Worm (Caenorhabditis elegans) whole organism, late embryonic: ENCODE data around the gene aak-2.
A peak's percentile ranks its signal among the peaks of the same experiment; 100 is the strongest.
"Not testable (repeated sequence)": the region's sequence is repeated elsewhere in the genome, so short reads cannot be mapped to it uniquely, and the experiment has no call there.

Source experiments
- C08G9.2 ChIP-seq: sonication (generic microtip); optimal IDR thresholded peaks from 2 replicates; lab custom pipeline; 2016; ENCODE audit warnings: mild to moderate bottlenecking, missing genetic modification characterization, moderate library complexity, missing compliant biosample characterization
- C38D4.7 ChIP-seq: fragments of 200-800 bp; sonication (Bioruptor generic); optimal IDR thresholded peaks from 2 replicates; lab custom pipeline; 2018; ENCODE audit warnings: mild to moderate bottlenecking, missing genetic modification characterization, moderate library complexity, missing compliant biosample characterization
- F13H6.1 ChIP-seq: sonication (generic microtip); optimal IDR thresholded peaks from 2 replicates; lab custom pipeline; 2016; ENCODE audit warnings: missing genetic modification characterization, missing compliant biosample characterization
- K09A11.1 ChIP-seq: sonication (generic microtip); optimal IDR thresholded peaks from 2 replicates; lab custom pipeline; 2017; ENCODE audit warnings: antibody characterized with exemption, mild to moderate bottlenecking, missing genetic modification characterization, missing compliant biosample characterization; ENCODE audit not compliant: insufficient read depth
- Y22D7AL.16 ChIP-seq: sonication (generic microtip); optimal IDR thresholded peaks from 2 replicates; lab custom pipeline; 2016; ENCODE audit warnings: missing genetic modification characterization, missing compliant biosample characterization
- ceh-14 ChIP-seq: sonication (generic microtip); optimal IDR thresholded peaks from 2 replicates; lab custom pipeline; 2016; ENCODE audit warnings: missing genotype, missing genetic modification characterization, missing compliant biosample characterization
- ceh-18 ChIP-seq: sonication (generic microtip); optimal IDR thresholded peaks from 2 replicates; lab custom pipeline; 2016; ENCODE audit warnings: missing genetic modification characterization, missing compliant biosample characterization
- ceh-22 ChIP-seq: sonication (generic microtip); optimal IDR thresholded peaks from 2 replicates; lab custom pipeline; 2017; ENCODE audit warnings: missing biosample characterization, missing genetic modification characterization
- ceh-24 ChIP-seq: sonication (generic microtip); optimal IDR thresholded peaks from 2 replicates; lab custom pipeline; 2016; ENCODE audit warnings: mild to moderate bottlenecking, missing genetic modification characterization, missing compliant biosample characterization
- ceh-30 ChIP-seq: fragments of 150-350 bp; optimal IDR thresholded peaks from 2 replicates; lab custom pipeline; 2014; ENCODE audit warnings: missing biosample characterization, missing genetic modification characterization
- ceh-31 ChIP-seq: sonication (generic microtip); optimal IDR thresholded peaks from 2 replicates; lab custom pipeline; 2016; ENCODE audit warnings: missing genetic modification characterization, missing compliant biosample characterization
- ceh-6 ChIP-seq: fragments of 200-800 bp; sonication (Bioruptor generic); optimal IDR thresholded peaks from 2 replicates; lab custom pipeline; 2018; ENCODE audit warnings: mild to moderate bottlenecking, missing genetic modification characterization, missing compliant biosample characterization
- ceh-9 ChIP-seq: sonication (generic microtip); optimal IDR thresholded peaks from 2 replicates; lab custom pipeline; 2016; ENCODE audit warnings: mild to moderate bottlenecking, missing genetic modification characterization, inconsistent platforms, missing compliant biosample characterization
- che-1 ChIP-seq: sonication (generic microtip); optimal IDR thresholded peaks from 2 replicates; lab custom pipeline; 2016; ENCODE audit warnings: mild to moderate bottlenecking, missing genetic modification characterization, missing compliant biosample characterization
- eyg-1 ChIP-seq: sonication (generic microtip); optimal IDR thresholded peaks from 2 replicates; lab custom pipeline; 2016; ENCODE audit warnings: missing genotype, missing genetic modification characterization, missing compliant biosample characterization
- fax-1 ChIP-seq: sonication (generic microtip); optimal IDR thresholded peaks from 2 replicates; lab custom pipeline; 2016; ENCODE audit warnings: missing genotype, missing genetic modification characterization, missing compliant biosample characterization
- fkh-10 ChIP-seq: fragments of 150-350 bp; optimal IDR thresholded peaks from 2 replicates; lab custom pipeline; 2014; ENCODE audit warnings: missing biosample characterization, missing genetic modification reagents, missing genetic modification characterization
- hlh-15 ChIP-seq: sonication (generic microtip); optimal IDR thresholded peaks from 2 replicates; lab custom pipeline; 2016; ENCODE audit warnings: missing genetic modification characterization, missing compliant biosample characterization
- hlh-6 ChIP-seq: sonication (generic microtip); optimal IDR thresholded peaks from 2 replicates; lab custom pipeline; 2016; ENCODE audit warnings: missing genotype, missing genetic modification characterization, missing compliant biosample characterization
- hlh-8 ChIP-seq: sonication (generic microtip); optimal IDR thresholded peaks from 2 replicates; lab custom pipeline; 2016; ENCODE audit warnings: missing genotype, missing genetic modification characterization, missing compliant biosample characterization
- lim-6 ChIP-seq: sonication (generic microtip); optimal IDR thresholded peaks from 2 replicates; lab custom pipeline; 2016; ENCODE audit warnings: missing genetic modification characterization, missing compliant biosample characterization
- mec-3 ChIP-seq: sonication (generic microtip); optimal IDR thresholded peaks from 2 replicates; lab custom pipeline; 2016; ENCODE audit warnings: borderline replicate concordance, missing genetic modification characterization, missing compliant biosample characterization
- nfya-1 ChIP-seq: sonication (generic microtip); optimal IDR thresholded peaks from 2 replicates; lab custom pipeline; 2017; ENCODE audit warnings: missing genetic modification characterization, mild to moderate bottlenecking, missing compliant biosample characterization, antibody characterized with exemption, moderate library complexity
- odd-2 ChIP-seq: sonication (generic microtip); optimal IDR thresholded peaks from 2 replicates; lab custom pipeline; 2017; ENCODE audit warnings: antibody characterized with exemption, mild to moderate bottlenecking, missing genetic modification characterization, missing compliant biosample characterization
- pat-9 ChIP-seq: fragments of 200-800 bp; sonication (Bioruptor generic); optimal IDR thresholded peaks from 2 replicates; lab custom pipeline; 2018; ENCODE audit warnings: mild to moderate bottlenecking, missing genetic modification characterization, moderate library complexity, missing compliant biosample characterization
- pqm-1 ChIP-seq: sonication (generic microtip); optimal IDR thresholded peaks from 2 replicates; lab custom pipeline; 2016; ENCODE audit warnings: missing genetic modification characterization, missing compliant biosample characterization
- ref-2 ChIP-seq: sonication (generic microtip); optimal IDR thresholded peaks from 2 replicates; lab custom pipeline; 2016; ENCODE audit warnings: missing genetic modification characterization, missing compliant biosample characterization
- sdc-2 ChIP-seq: sonication (generic microtip); optimal IDR thresholded peaks from 2 replicates; lab custom pipeline; 2016; ENCODE audit warnings: missing genotype, missing genetic modification characterization, missing compliant biosample characterization
- syd-9 ChIP-seq: sonication (generic microtip); optimal IDR thresholded peaks from 2 replicates; lab custom pipeline; 2016; ENCODE audit warnings: mild to moderate bottlenecking, missing genetic modification characterization, moderate library complexity, missing compliant biosample characterization
- ttx-3 ChIP-seq: sonication (generic microtip); optimal IDR thresholded peaks from 2 replicates; lab custom pipeline; 2016; ENCODE audit warnings: missing genetic modification reagents, missing genetic modification characterization, missing compliant biosample characterization
- unc-42 ChIP-seq: sonication (generic microtip); optimal IDR thresholded peaks from 2 replicates; lab custom pipeline; 2016; ENCODE audit warnings: missing genotype, missing genetic modification characterization, missing compliant biosample characterization
- unc-55 ChIP-seq: sonication (generic microtip); optimal IDR thresholded peaks from 2 replicates; lab custom pipeline; 2017; ENCODE audit warnings: missing biosample characterization, missing genetic modification reagents, missing genetic modification characterization
- unc-86 ChIP-seq: sonication (generic microtip); optimal IDR thresholded peaks from 2 replicates; lab custom pipeline; 2016; ENCODE audit warnings: missing genetic modification characterization, missing compliant biosample characterization
- zip-5 ChIP-seq: sonication (generic microtip); optimal IDR thresholded peaks from 2 replicates; lab custom pipeline; 2016; ENCODE audit warnings: missing genetic modification characterization, missing compliant biosample characterization

Gene aak-2

ce11 chrX:16825358-16825757 is 29.5 kb downstream of the aak-2 start, which contains the start of gene sto-5:
sto-5 (minus strand) TSS chrX:16825458.
- no peak for TF ChIP-seq ceh-24 (tag; lab: Kevin White, UChicago)
- no peak for TF ChIP-seq hlh-15
- TF ChIP-seq che-1 (tag; lab: Kevin White, UChicago): no peak
- no peak for TF ChIP-seq pqm-1 (tag; lab: Kevin White, UChicago)
- no peak for TF ChIP-seq ceh-9 (tag; lab: Kevin White, UChicago)
- TF ChIP-seq C08G9.2 (tag; lab: Kevin White, UChicago): no peak
- TF ChIP-seq C38D4.7 (GFP tag; lab: Kevin White, UChicago): no peak
- no peak for TF ChIP-seq ceh-22 (tag; lab: Kevin White, UChicago)
- TF ChIP-seq ceh-6: no peak
- TF ChIP-seq unc-42 (tag; lab: Kevin White, UChicago): no peak
- TF ChIP-seq ceh-18 (tag; lab: Kevin White, UChicago): no peak
- no peak for TF ChIP-seq fkh-10 (GFP tag; lab: Kevin White, UChicago)
- TF ChIP-seq ceh-14 (tag; lab: Kevin White, UChicago): no peak

DNA sequence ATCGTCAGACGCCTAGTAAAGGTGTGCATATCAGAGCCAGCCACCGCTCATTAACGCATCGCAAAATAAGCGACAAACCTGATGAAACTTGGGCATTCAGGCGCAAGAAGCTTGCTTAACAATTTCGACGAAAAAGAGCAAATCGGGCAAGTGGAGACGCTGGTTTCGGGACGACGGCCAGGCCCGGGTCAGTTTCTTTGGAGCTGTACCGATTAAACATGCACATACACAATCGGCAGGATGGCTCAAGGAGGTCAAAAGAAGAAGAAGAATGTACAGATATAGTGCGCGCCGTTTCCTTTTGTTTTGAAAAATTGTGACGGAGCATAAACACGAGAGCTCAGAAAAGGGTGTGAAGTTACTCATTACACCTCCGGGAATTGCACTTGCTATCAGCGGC is 30.6 kb downstream of the aak-2 start:
- TF ChIP-seq ceh-31 (peak; percentile 58), hlh-8 (tag; lab: Kevin White, UChicago) (no peak)

DNA sequence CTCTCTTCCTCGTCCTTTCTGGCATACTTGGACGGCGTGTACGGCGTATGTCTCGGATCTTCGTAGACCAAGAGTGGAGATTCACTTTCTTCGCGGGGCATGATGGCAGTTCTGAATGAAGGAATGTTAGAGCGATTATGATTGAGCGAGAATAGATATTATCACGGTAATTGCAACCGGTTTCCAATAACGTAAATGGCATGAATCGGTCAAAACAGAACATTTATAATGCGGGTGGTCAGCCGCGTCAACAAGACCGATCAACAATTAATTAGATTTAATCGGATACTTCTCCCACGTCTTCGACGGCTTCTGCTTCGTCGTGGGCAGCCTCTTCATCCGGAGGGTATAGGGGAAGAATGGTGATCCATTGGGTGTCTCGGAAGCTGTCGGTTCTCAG is 38.8 kb downstream of the aak-2 start, which contains the start of gene F41G4.13:
TSS of gene F41G4.13 (minus strand) at position 101 of the 400 bp plus-strand sequence.
- TF ChIP-seq unc-55 (GFP tag; lab: Kevin White, UChicago); C08G9.2 (tag; lab: Kevin White, UChicago); ttx-3: not testable (repeated sequence)

DNA sequence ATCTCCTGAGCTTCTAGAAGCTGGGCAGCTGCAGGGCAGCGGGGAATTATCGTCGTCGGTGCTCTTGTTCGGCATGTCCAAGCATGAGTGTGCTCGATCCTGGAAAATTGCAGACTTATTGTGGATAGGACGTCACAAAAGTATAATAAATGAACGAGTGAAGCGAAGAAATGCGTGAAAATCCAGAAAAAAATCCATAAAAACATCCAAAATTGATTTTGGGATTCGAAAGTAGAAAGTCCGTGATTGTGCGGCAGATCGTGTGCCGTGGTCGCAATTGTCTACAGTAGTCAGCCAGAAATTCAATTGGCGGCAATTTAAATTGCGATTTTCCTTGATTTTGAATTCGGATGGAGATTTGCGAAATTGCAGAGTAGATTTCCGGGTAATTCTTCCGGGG is 40.4 kb downstream of the aak-2 start, which contains the start of gene F41G4.7:
TSS of gene F41G4.7 (minus strand) at position 101 of the 400 bp plus-strand sequence.
- no peak for TF ChIP-seq nfya-1 (tag; lab: Kevin White, UChicago)
- no peak for TF ChIP-seq sdc-2
- TF ChIP-seq ref-2 (tag; lab: Kevin White, UChicago): no peak
- TF ChIP-seq odd-2: no peak

- TF ChIP-seq lim-6 (no peak), unc-42 (tag; lab: Kevin White, UChicago) (no peak), eyg-1 (tag; lab: Kevin White, UChicago) (no peak), unc-55 (GFP tag; lab: Kevin White, UChicago) (no peak), mec-3 (tag; lab: Kevin White, UChicago) (no peak), ceh-30 (tag; lab: Kevin White, UChicago) (no peak), ceh-31 (no peak), ceh-22 (tag; lab: Kevin White, UChicago) (no peak), hlh-6 (tag; lab: Kevin White, UChicago) (no peak), syd-9 (tag; lab: Kevin White, UChicago) (no peak), fax-1 (tag; lab: Kevin White, UChicago) (no peak), pat-9 (tag; lab: Kevin White, UChicago) (no peak), nfya-1 (tag; lab: Kevin White, UChicago) (no peak), F13H6.1 (tag; lab: Kevin White, UChicago) (no peak), Y22D7AL.16 (tag; lab: Kevin White, UChicago) (no peak), hlh-15 (no peak), unc-86 (tag; lab: Kevin White, UChicago) (no peak), zip-5 (tag; lab: Kevin White, UChicago) (no peak), K09A11.1 (no peak)
Observed at ce11 chrX:16840738-16841137, 44.9 kb downstream of the aak-2 start, which contains the start of gene dyla-1. dyla-1 (plus strand) TSS chrX:16841038.
